Worm (Caenorhabditis elegans) whole organism, late embryonic: ENCODE data around the gene grl-28.
"Not testable (repeated sequence)": the region's sequence is repeated elsewhere in the genome, so short reads cannot be mapped to it uniquely, and the experiment has no call there.

ENCODE experiments used
- Y22D7AL.16 ChIP-seq: sonication (generic microtip); optimal IDR thresholded peaks from 2 replicates; lab custom pipeline; 2016; ENCODE audit warnings: missing genetic modification characterization, missing compliant biosample characterization
- ama-1 ChIP-seq: fragments of 150-350 bp; optimal IDR thresholded peaks from 2 replicates; lab custom pipeline; 2014
- ceh-22 ChIP-seq: sonication (generic microtip); optimal IDR thresholded peaks from 2 replicates; lab custom pipeline; 2017; ENCODE audit warnings: missing biosample characterization, missing genetic modification characterization
- ceh-31 ChIP-seq: sonication (generic microtip); optimal IDR thresholded peaks from 2 replicates; lab custom pipeline; 2016; ENCODE audit warnings: missing genetic modification characterization, missing compliant biosample characterization
- ceh-9 ChIP-seq: sonication (generic microtip); optimal IDR thresholded peaks from 2 replicates; lab custom pipeline; 2016; ENCODE audit warnings: mild to moderate bottlenecking, missing genetic modification characterization, inconsistent platforms, missing compliant biosample characterization
- che-1 ChIP-seq: sonication (generic microtip); optimal IDR thresholded peaks from 2 replicates; lab custom pipeline; 2016; ENCODE audit warnings: mild to moderate bottlenecking, missing genetic modification characterization, missing compliant biosample characterization
- dve-1 ChIP-seq: sonication (generic microtip); optimal IDR thresholded peaks from 2 replicates; lab custom pipeline; 2017; ENCODE audit warnings: antibody characterized with exemption, mild to moderate bottlenecking, missing genetic modification characterization, missing compliant biosample characterization
- fkh-10 ChIP-seq: fragments of 150-350 bp; optimal IDR thresholded peaks from 2 replicates; lab custom pipeline; 2014; ENCODE audit warnings: missing biosample characterization, missing genetic modification reagents, missing genetic modification characterization
- nhr-11 ChIP-seq: fragments of 150-350 bp; optimal IDR thresholded peaks from 2 replicates; lab custom pipeline; 2014; ENCODE audit warnings: missing biosample characterization, missing genetic modification characterization
- pha-2 ChIP-seq: sonication (generic microtip); optimal IDR thresholded peaks from 2 replicates; lab custom pipeline; 2017; ENCODE audit warnings: mild to moderate bottlenecking, missing genetic modification characterization, missing compliant biosample characterization
- pqm-1 ChIP-seq: sonication (generic microtip); optimal IDR thresholded peaks from 2 replicates; lab custom pipeline; 2016; ENCODE audit warnings: missing genetic modification characterization, missing compliant biosample characterization
- sox-2 ChIP-seq: fragments of 200-800 bp; sonication (Bioruptor generic); IDR thresholded peaks from 2 replicates; pipeline ENCODE4 v1.3.6; 2022; ENCODE audit warnings: missing genetic modification reagents, missing genetic modification characterization, missing compliant biosample characterization
- tbx-2 ChIP-seq: sonication (generic microtip); optimal IDR thresholded peaks from 2 replicates; lab custom pipeline; 2016; ENCODE audit warnings: missing genetic modification characterization, missing compliant biosample characterization
- unc-55 ChIP-seq: sonication (generic microtip); optimal IDR thresholded peaks from 2 replicates; lab custom pipeline; 2017; ENCODE audit warnings: missing biosample characterization, missing genetic modification reagents, missing genetic modification characterization

- TF ChIP-seq che-1; unc-55 (GFP tag; lab: Kevin White, UChicago); pqm-1 (tag; lab: Kevin White, UChicago); dve-1 (tag; lab: Kevin White, UChicago); ama-1; fkh-10 (GFP tag; lab: Kevin White, UChicago); pha-2; nhr-11 (tag; lab: Kevin White, UChicago); ceh-22 (tag; lab: Kevin White, UChicago); Y22D7AL.16 (tag; lab: Kevin White, UChicago); sox-2; ceh-31 (tag; lab: Kevin White, UChicago); ceh-9 (tag; lab: Kevin White, UChicago); tbx-2: not testable (repeated sequence)
Measured at ce11 chrV:3570695-3571094, 19.0 kb upstream of the grl-28 start, which contains the start of gene F40C5.2.
